Worm (Caenorhabditis elegans) whole organism, late embryonic: ENCODE results near the gene Y57G11C.14.

Source experiments
- C08G9.2 ChIP-seq: sonication (generic microtip); optimal IDR thresholded peaks from 2 replicates; lab custom pipeline; 2016; ENCODE audit warnings: mild to moderate bottlenecking, missing genetic modification characterization, moderate library complexity, missing compliant biosample characterization
- C38D4.7 ChIP-seq: fragments of 200-800 bp; sonication (Bioruptor generic); optimal IDR thresholded peaks from 2 replicates; lab custom pipeline; 2018; ENCODE audit warnings: mild to moderate bottlenecking, missing genetic modification characterization, moderate library complexity, missing compliant biosample characterization
- F13H6.1 ChIP-seq: sonication (generic microtip); optimal IDR thresholded peaks from 2 replicates; lab custom pipeline; 2016; ENCODE audit warnings: missing genetic modification characterization, missing compliant biosample characterization
- K02D7.2 ChIP-seq: sonication (generic microtip); optimal IDR thresholded peaks from 2 replicates; lab custom pipeline; 2017; ENCODE audit warnings: mild to moderate bottlenecking, missing genetic modification characterization, missing compliant biosample characterization
- K09A11.1 ChIP-seq: sonication (generic microtip); optimal IDR thresholded peaks from 2 replicates; lab custom pipeline; 2017; ENCODE audit warnings: antibody characterized with exemption, mild to moderate bottlenecking, missing genetic modification characterization, missing compliant biosample characterization; ENCODE audit not compliant: insufficient read depth
- T23F11.4 ChIP-seq: fragments of 200-800 bp; sonication (Bioruptor generic); optimal IDR thresholded peaks from 2 replicates; lab custom pipeline; 2018; ENCODE audit warnings: mild to moderate bottlenecking, missing genetic modification characterization, missing compliant biosample characterization
- ahr-1 ChIP-seq: sonication (generic microtip); optimal IDR thresholded peaks from 2 replicates; lab custom pipeline; 2016; ENCODE audit warnings: missing genetic modification characterization, missing compliant biosample characterization
- ama-1 ChIP-seq: fragments of 150-350 bp; optimal IDR thresholded peaks from 2 replicates; lab custom pipeline; 2014
- ceh-14 ChIP-seq: sonication (generic microtip); optimal IDR thresholded peaks from 2 replicates; lab custom pipeline; 2016; ENCODE audit warnings: missing genotype, missing genetic modification characterization, missing compliant biosample characterization
- ceh-19 ChIP-seq: fragments of 200-800 bp; sonication (Bioruptor generic); optimal IDR thresholded peaks from 2 replicates; lab custom pipeline; 2018; ENCODE audit warnings: mild to moderate bottlenecking, missing genetic modification characterization, missing compliant biosample characterization
- ceh-2 ChIP-seq: sonication (generic microtip); optimal IDR thresholded peaks from 2 replicates; lab custom pipeline; 2016; ENCODE audit warnings: missing genotype, missing genetic modification characterization, missing compliant biosample characterization
- ceh-24 ChIP-seq: sonication (generic microtip); optimal IDR thresholded peaks from 2 replicates; lab custom pipeline; 2016; ENCODE audit warnings: mild to moderate bottlenecking, missing genetic modification characterization, missing compliant biosample characterization
- ceh-30 ChIP-seq: fragments of 150-350 bp; optimal IDR thresholded peaks from 2 replicates; lab custom pipeline; 2014; ENCODE audit warnings: missing biosample characterization, missing genetic modification characterization
- ceh-34 ChIP-seq: sonication (generic microtip); optimal IDR thresholded peaks from 2 replicates; lab custom pipeline; 2016; ENCODE audit warnings: mild to moderate bottlenecking, missing genetic modification characterization, missing compliant biosample characterization
- ceh-45 ChIP-seq: fragments of 200-800 bp; sonication (Bioruptor generic); IDR thresholded peaks from 2 replicates; pipeline ENCODE4 v1.3.6; 2022; ENCODE audit warnings: missing genetic modification reagents, missing genetic modification characterization, missing compliant biosample characterization
- ceh-48 ChIP-seq: sonication (generic microtip); optimal IDR thresholded peaks from 2 replicates; lab custom pipeline; 2016; ENCODE audit warnings: missing genetic modification characterization, inconsistent platforms, missing compliant biosample characterization
- ceh-9 ChIP-seq: sonication (generic microtip); optimal IDR thresholded peaks from 2 replicates; lab custom pipeline; 2016; ENCODE audit warnings: mild to moderate bottlenecking, missing genetic modification characterization, inconsistent platforms, missing compliant biosample characterization
- che-1 ChIP-seq: sonication (generic microtip); optimal IDR thresholded peaks from 2 replicates; lab custom pipeline; 2016; ENCODE audit warnings: mild to moderate bottlenecking, missing genetic modification characterization, missing compliant biosample characterization
- dmd-4 ChIP-seq: sonication (generic microtip); optimal IDR thresholded peaks from 2 replicates; lab custom pipeline; 2016; ENCODE audit warnings: borderline replicate concordance, missing genetic modification characterization, missing compliant biosample characterization
- elt-4 ChIP-seq: sonication (generic microtip); optimal IDR thresholded peaks from 2 replicates; lab custom pipeline; 2016; ENCODE audit warnings: missing genetic modification characterization, missing compliant biosample characterization
- eyg-1 ChIP-seq: sonication (generic microtip); optimal IDR thresholded peaks from 2 replicates; lab custom pipeline; 2016; ENCODE audit warnings: missing genotype, missing genetic modification characterization, missing compliant biosample characterization
- fax-1 ChIP-seq: sonication (generic microtip); optimal IDR thresholded peaks from 2 replicates; lab custom pipeline; 2016; ENCODE audit warnings: missing genotype, missing genetic modification characterization, missing compliant biosample characterization
- fkh-10 ChIP-seq: fragments of 150-350 bp; optimal IDR thresholded peaks from 2 replicates; lab custom pipeline; 2014; ENCODE audit warnings: missing biosample characterization, missing genetic modification reagents, missing genetic modification characterization
- gmeb-2 ChIP-seq: sonication (generic microtip); optimal IDR thresholded peaks from 2 replicates; lab custom pipeline; 2016; ENCODE audit warnings: missing genetic modification characterization, inconsistent platforms, missing compliant biosample characterization
- hlh-13 ChIP-seq: fragments of 200-800 bp; sonication (Bioruptor generic); optimal IDR thresholded peaks from 2 replicates; lab custom pipeline; 2018; ENCODE audit warnings: mild to moderate bottlenecking, missing genetic modification characterization, missing compliant biosample characterization
- hlh-15 ChIP-seq: sonication (generic microtip); optimal IDR thresholded peaks from 2 replicates; lab custom pipeline; 2016; ENCODE audit warnings: missing genetic modification characterization, missing compliant biosample characterization
- hlh-6 ChIP-seq: sonication (generic microtip); optimal IDR thresholded peaks from 2 replicates; lab custom pipeline; 2016; ENCODE audit warnings: missing genotype, missing genetic modification characterization, missing compliant biosample characterization
- nhr-11 ChIP-seq: fragments of 150-350 bp; optimal IDR thresholded peaks from 2 replicates; lab custom pipeline; 2014; ENCODE audit warnings: missing biosample characterization, missing genetic modification characterization
- nhr-232 ChIP-seq: sonication (generic microtip); optimal IDR thresholded peaks from 2 replicates; lab custom pipeline; 2016; ENCODE audit warnings: missing genetic modification characterization, missing compliant biosample characterization
- npax-4 ChIP-seq: sonication (generic microtip); optimal IDR thresholded peaks from 2 replicates; lab custom pipeline; 2016; ENCODE audit warnings: missing genetic modification characterization, missing compliant biosample characterization
- pha-2 ChIP-seq: sonication (generic microtip); optimal IDR thresholded peaks from 2 replicates; lab custom pipeline; 2017; ENCODE audit warnings: mild to moderate bottlenecking, missing genetic modification characterization, missing compliant biosample characterization
- pha-4 ChIP-seq: fragments of 150-350 bp; optimal IDR thresholded peaks from 2 replicates; lab custom pipeline; 2018; ENCODE audit warnings: missing biosample characterization, missing genetic modification reagents, missing genetic modification characterization
- pqm-1 ChIP-seq: sonication (generic microtip); optimal IDR thresholded peaks from 2 replicates; lab custom pipeline; 2016; ENCODE audit warnings: missing genetic modification characterization, missing compliant biosample characterization
- pros-1 ChIP-seq: fragments of 150-350 bp; optimal IDR thresholded peaks from 2 replicates; lab custom pipeline; 2014; ENCODE audit warnings: missing biosample characterization, missing genetic modification reagents, missing genetic modification characterization
- rnt-1 ChIP-seq: sonication (generic microtip); optimal IDR thresholded peaks from 2 replicates; lab custom pipeline; 2016; ENCODE audit warnings: missing genetic modification characterization, missing compliant biosample characterization
- sdc-2 ChIP-seq: sonication (generic microtip); optimal IDR thresholded peaks from 2 replicates; lab custom pipeline; 2016; ENCODE audit warnings: missing genotype, missing genetic modification characterization, missing compliant biosample characterization
- sox-2 ChIP-seq: fragments of 200-800 bp; sonication (Bioruptor generic); IDR thresholded peaks from 2 replicates; pipeline ENCODE4 v1.3.6; 2022; ENCODE audit warnings: missing genetic modification reagents, missing genetic modification characterization, missing compliant biosample characterization
- sox-4 ChIP-seq: sonication (generic microtip); optimal IDR thresholded peaks from 2 replicates; lab custom pipeline; 2017; ENCODE audit warnings: mild to moderate bottlenecking, missing genetic modification characterization, inconsistent platforms, missing compliant biosample characterization
- syd-9 ChIP-seq: sonication (generic microtip); optimal IDR thresholded peaks from 2 replicates; lab custom pipeline; 2016; ENCODE audit warnings: mild to moderate bottlenecking, missing genetic modification characterization, moderate library complexity, missing compliant biosample characterization
- tbx-2 ChIP-seq: sonication (generic microtip); optimal IDR thresholded peaks from 2 replicates; lab custom pipeline; 2016; ENCODE audit warnings: missing genetic modification characterization, missing compliant biosample characterization
- tbx-7 ChIP-seq: sonication (generic microtip); optimal IDR thresholded peaks from 2 replicates; lab custom pipeline; 2016; ENCODE audit warnings: missing genotype, missing genetic modification characterization, missing compliant biosample characterization
- ttx-3 ChIP-seq: sonication (generic microtip); optimal IDR thresholded peaks from 2 replicates; lab custom pipeline; 2016; ENCODE audit warnings: missing genetic modification reagents, missing genetic modification characterization, missing compliant biosample characterization
- unc-55 ChIP-seq: sonication (generic microtip); optimal IDR thresholded peaks from 2 replicates; lab custom pipeline; 2017; ENCODE audit warnings: missing biosample characterization, missing genetic modification reagents, missing genetic modification characterization
- unc-86 ChIP-seq: sonication (generic microtip); optimal IDR thresholded peaks from 2 replicates; lab custom pipeline; 2016; ENCODE audit warnings: missing genetic modification characterization, missing compliant biosample characterization
- zip-5 ChIP-seq: sonication (generic microtip); optimal IDR thresholded peaks from 2 replicates; lab custom pipeline; 2016; ENCODE audit warnings: missing genetic modification characterization, missing compliant biosample characterization
- ztf-16 ChIP-seq: sonication (generic microtip); optimal IDR thresholded peaks from 2 replicates; lab custom pipeline; 2017; ENCODE audit warnings: missing genetic modification characterization, missing compliant biosample characterization

The Y57G11C.14 gene

ce11 chrIV:14816288-14816687 lies 17.2 kb downstream of the Y57G11C.14 start, which contains the start of gene Y57G11C.46:
Y57G11C.46 (minus strand) TSS chrIV:14816388.
- TF ChIP-seq ahr-1 (tag; lab: Kevin White, UChicago), result no peak
- TF ChIP-seq fax-1 (tag; lab: Kevin White, UChicago), result no peak
- TF ChIP-seq ceh-24 (tag; lab: Kevin White, UChicago), result no peak
- TF ChIP-seq ceh-2 (tag; lab: Kevin White, UChicago), result no peak
- no peak for TF ChIP-seq ceh-14
- TF ChIP-seq pha-2, result no peak
- TF ChIP-seq zip-5, result no peak
- TF ChIP-seq ceh-9, result no peak
- TF ChIP-seq hlh-6 (tag; lab: Kevin White, UChicago), result no peak
- TF ChIP-seq C38D4.7 (GFP tag; lab: Kevin White, UChicago), result no peak
- no peak for TF ChIP-seq gmeb-2 (tag; lab: Kevin White, UChicago)
- no peak for TF ChIP-seq F13H6.1 (tag; lab: Kevin White, UChicago)
- TF ChIP-seq npax-4, result no peak

- TF ChIP-seq ama-1 (lab: Kevin White, UChicago) (peak; percentile 80), ceh-9 (no peak)
Observed at ce11 chrIV:14822267-14822666, 23.2 kb downstream of the Y57G11C.14 start.

DNA sequence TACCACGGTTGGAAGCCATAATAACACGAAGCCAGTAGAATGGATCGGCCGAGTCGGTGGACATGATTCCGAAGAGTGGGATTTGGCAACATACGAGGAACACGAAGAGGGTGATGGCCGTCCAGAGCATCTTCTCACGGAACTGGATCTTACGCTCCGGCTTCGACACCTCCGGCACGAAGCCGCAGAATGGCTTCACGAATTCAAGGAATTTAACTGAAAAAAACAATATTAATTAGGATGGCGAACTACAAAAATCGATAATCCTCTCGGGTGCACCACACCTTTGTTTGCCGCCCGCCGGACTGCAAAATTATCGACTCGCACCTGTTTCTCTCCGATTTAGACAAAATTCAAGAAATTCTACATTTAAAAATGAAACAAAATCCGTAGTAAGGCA lies 25.1 kb downstream of the Y57G11C.14 start:
- TF ChIP-seq ceh-24 (tag; lab: Kevin White, UChicago) (no peak), unc-55 (GFP tag; lab: Kevin White, UChicago) (no peak), hlh-13 (GFP tag; lab: Kevin White, UChicago) (no peak), ceh-9 (no peak), sox-4 (tag; lab: Kevin White, UChicago) (no peak), pros-1 (no peak)

ce11 chrIV:14824878-14825352 lies 25.8 kb downstream of the Y57G11C.14 start, which contains the start of gene sec-61.A:
sec-61.A (minus strand) TSS chrIV:14825264.
- TF ChIP-seq tbx-2 (tag; lab: Kevin White, UChicago) (peak; percentile 77), fkh-10 (GFP tag; lab: Kevin White, UChicago) (no peak), unc-86 (tag; lab: Kevin White, UChicago) (no peak), elt-4 (tag; lab: Kevin White, UChicago) (no peak), T23F11.4 (no peak), che-1 (tag; lab: Kevin White, UChicago) (no peak), hlh-6 (tag; lab: Kevin White, UChicago) (no peak), ztf-16 (tag; lab: Kevin White, UChicago) (peak; percentile 6), K09A11.1 (tag; lab: Kevin White, UChicago) (peak; percentile 56), hlh-13 (GFP tag; lab: Kevin White, UChicago) (no peak), eyg-1 (tag; lab: Kevin White, UChicago) (no peak), ceh-19 (GFP tag; lab: Kevin White, UChicago) (no peak), ceh-14 (no peak), C08G9.2 (no peak), K02D7.2 (tag; lab: Kevin White, UChicago) (no peak), ceh-30 (no peak), ceh-34 (peak; percentile 63), sdc-2 (tag; lab: Kevin White, UChicago) (no peak), pha-4 (no peak), ttx-3 (tag; lab: Kevin White, UChicago) (no peak), dmd-4 (tag; lab: Kevin White, UChicago) (no peak), tbx-7 (tag; lab: Kevin White, UChicago) (peak; percentile 29), ceh-45 (no peak), nhr-232 (no peak), sox-4 (tag; lab: Kevin White, UChicago) (no peak), gmeb-2 (tag; lab: Kevin White, UChicago) (no peak), nhr-11 (no peak), unc-55 (GFP tag; lab: Kevin White, UChicago) (peak; percentile 9), pha-2 (no peak), rnt-1 (tag; lab: Kevin White, UChicago) (no peak), ahr-1 (tag; lab: Kevin White, UChicago) (no peak), ama-1 (lab: Kevin White, UChicago) (no peak), ceh-2 (tag; lab: Kevin White, UChicago) (no peak), ceh-48 (tag; lab: Kevin White, UChicago) (no peak), hlh-15 (tag; lab: Kevin White, UChicago) (no peak), F13H6.1 (tag; lab: Kevin White, UChicago) (no peak), sox-2 (GFP tag; lab: Robert Waterston, UW) (no peak), ceh-24 (tag; lab: Kevin White, UChicago) (no peak), pqm-1 (no peak), pros-1 (no peak), syd-9 (tag; lab: Kevin White, UChicago) (no peak)
